Fruit fly (Drosophila melanogaster) S2 (cell line): ENCODE results near the gene Nlg4.

Experiments used
- CG8478 ChIP-seq: fragments of >200 bp; optimal IDR thresholded peaks from 2 replicates; lab custom pipeline; 2018
- CTCF ChIP-seq, 2 experiments: fragments of >200 bp; optimal IDR thresholded peaks; 2 replicates each; lab custom pipeline; 2018

DNA sequence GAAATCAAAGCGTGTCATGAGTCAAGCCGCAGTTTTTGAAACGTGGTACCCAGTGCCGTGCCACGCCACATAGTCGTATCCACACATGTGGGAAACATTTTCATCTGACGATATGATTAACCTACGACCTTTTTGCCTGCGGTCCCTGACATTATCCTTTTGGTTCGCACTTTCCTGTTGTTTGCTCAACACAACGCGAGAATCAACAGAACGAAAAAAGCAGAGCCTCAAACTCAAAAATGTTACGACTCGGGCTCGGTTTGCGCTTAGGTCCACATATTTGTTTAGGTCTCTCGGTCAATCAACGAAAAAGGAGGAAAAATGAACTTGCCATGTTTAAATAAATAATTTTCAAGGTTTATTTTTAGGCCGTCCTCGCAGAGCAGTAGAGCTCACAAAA is 71.4 kb downstream of the Nlg4 start:
- TF ChIP-seq CG8478 (lab: Kevin White, UChicago) (no peak), CTCF (optimal IDR thresholded peaks at IDR 0.05; lab: Kevin White, UChicago) (no peak)
